Worm (Caenorhabditis elegans) whole organism, mixed stage, embryonic: Measurements from ENCODE around the gene T10B5.8.
"Not testable (repeated sequence)": the region's sequence is repeated elsewhere in the genome, so short reads cannot be mapped to it uniquely, and the experiment has no call there.

Source experiments
- M03D4.4 ChIP-seq: sonication (generic microtip); optimal IDR thresholded peaks from 2 replicates; lab custom pipeline; 2017; ENCODE audit warnings: mild to moderate bottlenecking, missing genetic modification characterization, missing compliant biosample characterization
- bed-3 ChIP-seq: fragments of 200-800 bp; sonication (Bioruptor generic); optimal IDR thresholded peaks from 3 replicates; lab custom pipeline; 2018; ENCODE audit warnings: mild to moderate bottlenecking, missing genetic modification characterization, moderate library complexity, missing compliant biosample characterization
- blmp-1 ChIP-seq: fragments of 150-350 bp; optimal IDR thresholded peaks from 2 replicates; lab custom pipeline; 2014; ENCODE audit warnings: missing biosample characterization, missing genetic modification characterization
- ceh-39 ChIP-seq: fragments of 150-350 bp; optimal IDR thresholded peaks from 2 replicates; lab custom pipeline; 2014; ENCODE audit warnings: missing biosample characterization, missing genetic modification characterization
- ceh-83 ChIP-seq: fragments of 200-800 bp; sonication (Bioruptor generic); optimal IDR thresholded peaks from 2 replicates; lab custom pipeline; 2018; ENCODE audit warnings: mild to moderate bottlenecking, missing genetic modification characterization, missing compliant biosample characterization
- ces-1 ChIP-seq: fragments of 150-350 bp; optimal IDR thresholded peaks from 2 replicates; lab custom pipeline; 2014; ENCODE audit warnings: missing biosample characterization, missing genetic modification reagents, missing genetic modification characterization
- cnd-1 ChIP-seq: fragments of 200-800 bp; sonication (Bioruptor generic); optimal IDR thresholded peaks from 2 replicates; lab custom pipeline; 2018; ENCODE audit warnings: mild to moderate bottlenecking, missing genetic modification characterization, missing compliant biosample characterization
- drap-1 ChIP-seq: fragments of 200-800 bp; sonication (Bioruptor generic); optimal IDR thresholded peaks from 3 replicates; lab custom pipeline; 2018; ENCODE audit warnings: mild to moderate bottlenecking, missing genetic modification characterization, missing compliant biosample characterization
- elt-3 ChIP-seq: fragments of 150-350 bp; optimal IDR thresholded peaks from 2 replicates; lab custom pipeline; 2014; ENCODE audit warnings: missing biosample characterization, missing genetic modification characterization
- flh-1 ChIP-seq: fragments of 200-800 bp; sonication (Bioruptor generic); optimal IDR thresholded peaks from 2 replicates; lab custom pipeline; 2018; ENCODE audit warnings: mild to moderate bottlenecking, missing genetic modification characterization, moderate library complexity, missing compliant biosample characterization
- ham-2 ChIP-seq: fragments of 200-800 bp; sonication (Bioruptor generic); optimal IDR thresholded peaks from 2 replicates; lab custom pipeline; 2018; ENCODE audit warnings: mild to moderate bottlenecking, missing genetic modification characterization, missing compliant biosample characterization
- hlh-1 ChIP-seq: fragments of 150-350 bp; optimal IDR thresholded peaks from 2 replicates; lab custom pipeline; 2014; ENCODE audit warnings: missing biosample characterization, missing genetic modification reagents, missing genetic modification characterization
- lin-13 ChIP-seq: fragments of 150-350 bp; optimal IDR thresholded peaks from 2 replicates; lab custom pipeline; 2014; ENCODE audit warnings: missing biosample characterization, missing genetic modification characterization
- lin-32 ChIP-seq: fragments of 200-800 bp; sonication (Bioruptor generic); optimal IDR thresholded peaks from 2 replicates; lab custom pipeline; 2018; ENCODE audit warnings: mild to moderate bottlenecking, missing genetic modification characterization, missing compliant biosample characterization
- mab-5 ChIP-seq: fragments of 150-350 bp; optimal IDR thresholded peaks from 2 replicates; lab custom pipeline; 2014; ENCODE audit warnings: missing biosample characterization, missing genetic modification characterization
- mep-1 ChIP-seq: fragments of 150-350 bp; optimal IDR thresholded peaks from 2 replicates; lab custom pipeline; 2017; ENCODE audit warnings: missing biosample characterization, missing genetic modification reagents, missing genetic modification characterization, inconsistent platforms
- mls-2 ChIP-seq: sonication (generic microtip); optimal IDR thresholded peaks from 2 replicates; lab custom pipeline; 2016; ENCODE audit warnings: mild to moderate bottlenecking, missing genetic modification characterization, moderate library complexity, missing compliant biosample characterization
- nhr-2 ChIP-seq: fragments of 150-350 bp; optimal IDR thresholded peaks from 2 replicates; lab custom pipeline; 2014; ENCODE audit warnings: missing biosample characterization, missing genetic modification characterization
- nhr-237 ChIP-seq: fragments of 150-350 bp; optimal IDR thresholded peaks from 2 replicates; lab custom pipeline; 2014; ENCODE audit warnings: missing biosample characterization, missing genetic modification characterization
- nhr-76 ChIP-seq: sonication (generic microtip); optimal IDR thresholded peaks from 2 replicates; lab custom pipeline; 2017; ENCODE audit warnings: missing biosample characterization, missing genetic modification characterization
- pha-4 ChIP-seq: fragments of 150-350 bp; optimal IDR thresholded peaks from 2 replicates; lab custom pipeline; 2018; ENCODE audit warnings: missing biosample characterization, missing genetic modification reagents, missing genetic modification characterization
- sem-2 ChIP-seq: fragments of 200-800 bp; sonication (Bioruptor generic); optimal IDR thresholded peaks from 2 replicates; lab custom pipeline; 2018; ENCODE audit warnings: mild to moderate bottlenecking, missing genetic modification characterization, missing compliant biosample characterization
- snpc-4 ChIP-seq: fragments of 150-350 bp; optimal IDR thresholded peaks from 2 replicates; lab custom pipeline; 2014; ENCODE audit warnings: missing biosample characterization, missing genetic modification characterization
- sptf-1 ChIP-seq: sonication (generic microtip); optimal IDR thresholded peaks from 2 replicates; lab custom pipeline; 2017; ENCODE audit warnings: mild to moderate bottlenecking, missing genetic modification characterization, moderate library complexity, missing compliant biosample characterization
- unc-120 ChIP-seq: sonication (generic microtip); optimal IDR thresholded peaks from 2 replicates; lab custom pipeline; 2017; ENCODE audit warnings: missing genetic modification characterization, missing compliant biosample characterization; ENCODE audit not compliant: poor library complexity, severe bottlenecking
- unc-39 ChIP-seq: fragments of 150-350 bp; optimal IDR thresholded peaks from 2 replicates; lab custom pipeline; 2014; ENCODE audit warnings: missing biosample characterization, missing genetic modification characterization
- unc-62 ChIP-seq: fragments of 150-350 bp; optimal IDR thresholded peaks from 2 replicates; lab custom pipeline; 2014; ENCODE audit warnings: missing biosample characterization, missing genetic modification reagents, missing genetic modification characterization
- zip-8 ChIP-seq: fragments of 150-350 bp; optimal IDR thresholded peaks from 2 replicates; lab custom pipeline; 2014; ENCODE audit warnings: missing biosample characterization, missing genetic modification characterization

T10B5.8 gene

ce11 chrV:1804645-1805559 is 36.9 kb upstream of the T10B5.8 start, which contains the start of the genes hsp-16.2 and hsp-16.41:
TSS of gene hsp-16.2 (minus strand) at chrV:1804957.
TSS of gene hsp-16.41 (plus strand) at chrV:1805178.
- TF ChIP-seq lin-13 (tag; lab: Kevin White, UChicago), result peak; percentile 84
- no peak for TF ChIP-seq sptf-1
- no peak for TF ChIP-seq nhr-237
- TF ChIP-seq drap-1 (GFP tag; lab: Kevin White, UChicago), result peak; percentile 14
- TF ChIP-seq nhr-2 (tag; lab: Kevin White, UChicago), result peak; percentile 43
- TF ChIP-seq pha-4 (tag; lab: Kevin White, UChicago), result peak; percentile 56
- peak; percentile 46 for TF ChIP-seq mls-2 (tag; lab: Kevin White, UChicago)
- no peak for TF ChIP-seq bed-3 (GFP tag; lab: Kevin White, UChicago)
- TF ChIP-seq mep-1 (tag; lab: Kevin White, UChicago), result peak; percentile 1
- peak; percentile 48 for TF ChIP-seq ham-2
- peak; percentile 30 for TF ChIP-seq ces-1 (GFP tag; lab: Kevin White, UChicago)
- no peak for TF ChIP-seq M03D4.4 (tag; lab: Kevin White, UChicago)
- TF ChIP-seq unc-120 (tag; lab: Kevin White, UChicago), result peak; percentile 65

- TF ChIP-seq nhr-76 (tag; lab: Kevin White, UChicago) (no peak), mab-5 (no peak), ces-1 (GFP tag; lab: Kevin White, UChicago) (no peak), pha-4 (tag; lab: Kevin White, UChicago) (no peak), nhr-237 (no peak), M03D4.4 (tag; lab: Kevin White, UChicago) (no peak), cnd-1 (tag; lab: Kevin White, UChicago) (no peak), flh-1 (GFP tag; lab: Kevin White, UChicago) (no peak), sem-2 (GFP tag; lab: Kevin White, UChicago) (no peak), snpc-4 (no peak), drap-1 (GFP tag; lab: Kevin White, UChicago) (no peak), elt-3 (tag; lab: Kevin White, UChicago) (no peak), unc-120 (tag; lab: Kevin White, UChicago) (no peak), mep-1 (tag; lab: Kevin White, UChicago) (no peak), sptf-1 (no peak), nhr-2 (tag; lab: Kevin White, UChicago) (no peak)
Measured at ce11 chrV:1805724-1806316, 36.0 kb upstream of the T10B5.8 start.

ce11 chrV:1807160-1807559 is 34.7 kb upstream of the T10B5.8 start, which contains the start of gene srt-42:
TSS of gene srt-42 (plus strand) at chrV:1807460.
- no peak for TF ChIP-seq ceh-83 (GFP tag; lab: Kevin White, UChicago)
- TF ChIP-seq ceh-39 (tag; lab: Kevin White, UChicago), result no peak
- TF ChIP-seq unc-62 (GFP tag; lab: Kevin White, UChicago), result no peak
- no peak for TF ChIP-seq pha-4 (tag; lab: Kevin White, UChicago)
- TF ChIP-seq zip-8 (tag; lab: Kevin White, UChicago), result no peak
- no peak for TF ChIP-seq unc-39 (tag; lab: Kevin White, UChicago)
- TF ChIP-seq ces-1 (GFP tag; lab: Kevin White, UChicago), result no peak
- TF ChIP-seq sem-2 (GFP tag; lab: Kevin White, UChicago), result no peak
- no peak for TF ChIP-seq bed-3 (GFP tag; lab: Kevin White, UChicago)

- TF ChIP-seq sem-2 (GFP tag; lab: Kevin White, UChicago), result no peak
- TF ChIP-seq nhr-237, result no peak
- TF ChIP-seq lin-32 (GFP tag; lab: Kevin White, UChicago), result no peak
- TF ChIP-seq M03D4.4 (tag; lab: Kevin White, UChicago), result no peak
- no peak for TF ChIP-seq blmp-1 (tag; lab: Kevin White, UChicago)
Measured at ce11 chrV:1811035-1811434, 30.8 kb upstream of the T10B5.8 start, which contains the start of gene Y46H3A.4. TSS of gene Y46H3A.4 (minus strand) at chrV:1811135.

ce11 chrV:1814784-1815183 is 27.1 kb upstream of the T10B5.8 start, which contains the start of gene Y46H3A.5:
TSS of gene Y46H3A.5 (minus strand) at chrV:1814884.
- TF ChIP-seq hlh-1 (tag; lab: Kevin White, UChicago); elt-3 (tag; lab: Kevin White, UChicago); ceh-83 (GFP tag; lab: Kevin White, UChicago): not testable (repeated sequence)
